Worm (Caenorhabditis elegans) whole organism, L2 larva: ENCODE measurements around the gene C04C3.9.

ENCODE experiments used
- C34F6.9 ChIP-seq: fragments of 150-350 bp; optimal IDR thresholded peaks from 2 replicates; lab custom pipeline; 2014; ENCODE audit warnings: missing biosample characterization, missing genetic modification characterization
- F13H6.1 ChIP-seq: sonication (generic microtip); optimal IDR thresholded peaks from 2 replicates; lab custom pipeline; 2016; ENCODE audit warnings: missing genetic modification characterization, missing compliant biosample characterization
- R02D3.7 ChIP-seq: fragments of 150-350 bp; optimal IDR thresholded peaks from 2 replicates; lab custom pipeline; 2014; ENCODE audit warnings: missing biosample characterization, missing genetic modification characterization
- Y55F3AM.14 ChIP-seq: fragments of 200-800 bp; sonication (Bioruptor generic); optimal IDR thresholded peaks from 2 replicates; lab custom pipeline; 2018; ENCODE audit warnings: mild to moderate bottlenecking, missing genetic modification characterization, missing compliant biosample characterization
- ZK546.5 ChIP-seq: sonication (generic microtip); optimal IDR thresholded peaks from 2 replicates; lab custom pipeline; 2017; ENCODE audit warnings: missing biosample characterization, missing genetic modification characterization
- aly-2 ChIP-seq: fragments of 150-350 bp; optimal IDR thresholded peaks from 2 replicates; lab custom pipeline; 2014; ENCODE audit warnings: missing biosample characterization, missing genetic modification characterization
- ama-1 ChIP-seq: fragments of 150-350 bp; optimal IDR thresholded peaks from 2 replicates; lab custom pipeline; 2018; ENCODE audit warnings: inconsistent platforms
- blmp-1 ChIP-seq: sonication (generic microtip); optimal IDR thresholded peaks from 2 replicates; lab custom pipeline; 2017; ENCODE audit warnings: missing genetic modification characterization, mild to moderate bottlenecking, missing compliant biosample characterization, antibody characterized with exemption, moderate library complexity; ENCODE audit not compliant: insufficient read depth
- ceh-16 ChIP-seq: fragments of 150-350 bp; optimal IDR thresholded peaks from 2 replicates; lab custom pipeline; 2014; ENCODE audit warnings: missing biosample characterization, missing genetic modification characterization
- crh-2 ChIP-seq: sonication (generic microtip); optimal IDR thresholded peaks from 2 replicates; lab custom pipeline; 2017; ENCODE audit warnings: missing biosample characterization, missing genetic modification characterization
- dmd-4 ChIP-seq: sonication (generic microtip); optimal IDR thresholded peaks from 2 replicates; lab custom pipeline; 2017; ENCODE audit warnings: missing biosample characterization, missing genetic modification characterization
- elt-1 ChIP-seq: fragments of 150-350 bp; optimal IDR thresholded peaks from 2 replicates; lab custom pipeline; 2014; ENCODE audit warnings: missing biosample characterization, missing genetic modification characterization
- elt-3 ChIP-seq: sonication (generic microtip); optimal IDR thresholded peaks from 2 replicates; lab custom pipeline; 2017; ENCODE audit warnings: missing biosample characterization, missing genetic modification characterization
- gmeb-1 ChIP-seq: fragments of 150-350 bp; optimal IDR thresholded peaks from 2 replicates; lab custom pipeline; 2014; ENCODE audit warnings: missing biosample characterization, missing genetic modification characterization
- lin-11 ChIP-seq: fragments of 150-350 bp; sonication (generic microtip); optimal IDR thresholded peaks from 2 replicates; lab custom pipeline; 2014; ENCODE audit warnings: missing biosample characterization, missing genetic modification characterization, inconsistent platforms, mixed read lengths
- lin-13 ChIP-seq: fragments of 150-350 bp; optimal IDR thresholded peaks from 2 replicates; lab custom pipeline; 2014; ENCODE audit warnings: missing biosample characterization, missing genetic modification reagents, missing genetic modification characterization
- lin-39 ChIP-seq: fragments of 150-350 bp; optimal IDR thresholded peaks from 2 replicates; lab custom pipeline; 2014; ENCODE audit warnings: missing biosample characterization, missing genetic modification reagents, missing genetic modification characterization
- lsy-2 ChIP-seq, 2 experiments: fragments of 150-350 bp in 1 of 2; sonication (generic microtip) in 1 of 2; optimal IDR thresholded peaks; 2 replicates each; lab custom pipeline; 2014 to 2017; ENCODE audit warnings: missing biosample characterization in 2 of 2, missing genetic modification characterization in 2 of 2
- mab-5 ChIP-seq: fragments of 150-350 bp; optimal IDR thresholded peaks from 2 replicates; lab custom pipeline; 2014; ENCODE audit warnings: missing biosample characterization, missing genetic modification characterization
- mdl-1 ChIP-seq, 2 experiments: fragments of 150-350 bp in 1 of 2; sonication (generic microtip) in 1 of 2; optimal IDR thresholded peaks; 2 replicates each; lab custom pipeline; 2017; ENCODE audit warnings: missing biosample characterization in 2 of 2, missing genetic modification characterization in 2 of 2
- nhr-11 ChIP-seq: fragments of 150-350 bp; optimal IDR thresholded peaks from 2 replicates; lab custom pipeline; 2014; ENCODE audit warnings: missing biosample characterization, missing genetic modification characterization
- nhr-12 ChIP-seq: fragments of 150-350 bp; optimal IDR thresholded peaks from 2 replicates; lab custom pipeline; 2014; ENCODE audit warnings: missing biosample characterization, missing genetic modification characterization
- nhr-129 ChIP-seq: fragments of 150-350 bp; optimal IDR thresholded peaks from 2 replicates; lab custom pipeline; 2014; ENCODE audit warnings: missing biosample characterization, missing genetic modification characterization
- nhr-21 ChIP-seq: fragments of 150-350 bp; optimal IDR thresholded peaks from 2 replicates; lab custom pipeline; 2014; ENCODE audit warnings: missing biosample characterization, missing genetic modification characterization
- nhr-25 ChIP-seq: fragments of 150-350 bp; sonication (generic microtip); optimal IDR thresholded peaks from 3 replicates; lab custom pipeline; 2014; ENCODE audit warnings: missing biosample characterization, missing genetic modification characterization
- nhr-6 ChIP-seq: fragments of 150-350 bp; optimal IDR thresholded peaks from 2 replicates; lab custom pipeline; 2014; ENCODE audit warnings: missing biosample characterization, missing genetic modification characterization
- nhr-77 ChIP-seq: fragments of 150-350 bp; optimal IDR thresholded peaks from 2 replicates; lab custom pipeline; 2014; ENCODE audit warnings: missing biosample characterization, missing genetic modification characterization
- sem-4 ChIP-seq: fragments of 150-350 bp; optimal IDR thresholded peaks from 2 replicates; lab custom pipeline; 2014; ENCODE audit warnings: missing biosample characterization, missing genetic modification reagents, missing genetic modification characterization
- skn-1 ChIP-seq: sonication (generic microtip); optimal IDR thresholded peaks from 2 replicates; lab custom pipeline; 2017; ENCODE audit warnings: missing biosample characterization, missing genetic modification characterization
- sma-3 ChIP-seq: sonication (generic microtip); optimal IDR thresholded peaks from 2 replicates; lab custom pipeline; 2016; ENCODE audit warnings: missing genetic modification reagents, missing genetic modification characterization, missing compliant biosample characterization
- sma-9 ChIP-seq, 2 experiments: fragments of 150-350 bp in 1 of 2; sonication (generic microtip) in 1 of 2; optimal IDR thresholded peaks; 2 replicates each; lab custom pipeline; 2014 to 2016; ENCODE audit warnings: missing genetic modification characterization in 2 of 2, mild to moderate bottlenecking in 1 of 2, missing biosample characterization in 1 of 2, missing compliant biosample characterization in 1 of 2, missing genetic modification reagents in 1 of 2, moderate library complexity in 1 of 2
- snpc-4 ChIP-seq: fragments of 150-350 bp; optimal IDR thresholded peaks from 2 replicates; lab custom pipeline; 2014; ENCODE audit warnings: missing biosample characterization, missing genetic modification characterization
- unc-55 ChIP-seq: fragments of 150-350 bp; sonication (generic microtip); optimal IDR thresholded peaks from 3 replicates; lab custom pipeline; 2014; ENCODE audit warnings: missing biosample characterization, missing genetic modification reagents, missing genetic modification characterization
- unc-62 ChIP-seq: fragments of 150-350 bp; optimal IDR thresholded peaks from 2 replicates; lab custom pipeline; 2014; ENCODE audit warnings: missing biosample characterization, missing genetic modification reagents, missing genetic modification characterization
- zag-1 ChIP-seq: fragments of 150-350 bp; optimal IDR thresholded peaks from 2 replicates; lab custom pipeline; 2014; ENCODE audit warnings: missing biosample characterization, missing genetic modification characterization
- ztf-1 ChIP-seq: fragments of 200-800 bp; sonication (Bioruptor generic); conservative IDR thresholded peaks from 2 replicates; pipeline ENCODE4 v1.3.6; 2022; ENCODE audit warnings: missing genetic modification characterization, missing compliant biosample characterization

C04C3.9 gene

ce11 chrIV:3467128-3467527 lies 38.8 kb upstream of the C04C3.9 start, which contains the start of gene F58E2.3:
Gene F58E2.3 (plus strand): TSS chrIV:3467428.
- no peak for TF ChIP-seq elt-3 (tag; lab: Kevin White, UChicago)
- TF ChIP-seq mab-5 (tag; lab: Kevin White, UChicago) = no peak
- no peak for TF ChIP-seq ZK546.5 (tag; lab: Kevin White, UChicago)
- no peak for TF ChIP-seq dmd-4 (tag; lab: Kevin White, UChicago)
- no peak for TF ChIP-seq lsy-2 (tag; optimal IDR thresholded peaks at IDR 0.05; lab: Kevin White, UChicago)
- TF ChIP-seq, all 48 proteins: peak for 0

ce11 chrIV:3463254-3463653 lies 34.9 kb upstream of the C04C3.9 start, which contains the start of gene F58E2.4:
Gene F58E2.4 (plus strand): TSS chrIV:3463387.
- TF ChIP-seq crh-2 (tag; lab: Kevin White, UChicago) (no peak), nhr-11 (tag; lab: Kevin White, UChicago) (no peak), unc-55 (GFP tag; lab: Kevin White, UChicago) (no peak), nhr-21 (tag; lab: Kevin White, UChicago) (no peak), nhr-12 (tag; lab: Kevin White, UChicago) (no peak), skn-1 (tag; lab: Kevin White, UChicago) (no peak), elt-3 (tag; lab: Kevin White, UChicago) (no peak), sma-3 (GFP tag; lab: Kevin White, UChicago) (no peak), elt-1 (tag; lab: Kevin White, UChicago) (no peak), sem-4 (tag; lab: Kevin White, UChicago) (no peak), mdl-1 (tag; optimal IDR thresholded peaks at IDR 0.05; lab: Kevin White, UChicago) (no peak), ama-1 (lab: Kevin White, UChicago) (no peak), nhr-129 (no peak), F13H6.1 (tag; lab: Kevin White, UChicago) (no peak), ztf-1 (GFP tag; lab: Robert Waterston, UW) (no peak), unc-62 (GFP tag; lab: Kevin White, UChicago) (no peak), blmp-1 (no peak)

ce11 chrIV:3453346-3453745 lies 25.0 kb upstream of the C04C3.9 start, which contains the start of gene srz-23:
Gene srz-23 (plus strand): TSS chrIV:3453608.
- TF ChIP-seq blmp-1 (no peak), ama-1 (lab: Kevin White, UChicago) (no peak), elt-1 (tag; lab: Kevin White, UChicago) (no peak), lin-39 (no peak), unc-55 (GFP tag; lab: Kevin White, UChicago) (no peak), unc-62 (GFP tag; lab: Kevin White, UChicago) (no peak), zag-1 (tag; lab: Kevin White, UChicago) (no peak), lin-11 (tag; lab: Kevin White, UChicago) (no peak), aly-2 (tag; lab: Kevin White, UChicago) (no peak), nhr-6 (tag; lab: Kevin White, UChicago) (no peak), dmd-4 (tag; lab: Kevin White, UChicago) (no peak), skn-1 (tag; lab: Kevin White, UChicago) (no peak), lin-13 (GFP tag; lab: Kevin White, UChicago) (no peak), ZK546.5 (tag; lab: Kevin White, UChicago) (no peak), snpc-4 (no peak), Y55F3AM.14 (GFP tag; lab: Kevin White, UChicago) (no peak), sma-9 (GFP tag; optimal IDR thresholded peaks at IDR 0.05; lab: Kevin White, UChicago) (no peak), sma-9 (tag; optimal IDR thresholded peaks at IDR 0.05; lab: Kevin White, UChicago) (no peak), mab-5 (tag; lab: Kevin White, UChicago) (no peak), sem-4 (tag; lab: Kevin White, UChicago) (no peak), C34F6.9 (no peak)

ce11 chrIV:3452516-3452915 lies 24.2 kb upstream of the C04C3.9 start:
- TF ChIP-seq gmeb-1 (tag; lab: Kevin White, UChicago) (no peak), ceh-16 (tag; lab: Kevin White, UChicago) (no peak), nhr-77 (no peak), R02D3.7 (tag; lab: Kevin White, UChicago) (no peak), F13H6.1 (tag; lab: Kevin White, UChicago) (no peak), nhr-6 (tag; lab: Kevin White, UChicago) (no peak), snpc-4 (no peak), unc-55 (GFP tag; lab: Kevin White, UChicago) (no peak), mdl-1 (tag; optimal IDR thresholded peaks at IDR 0.05; lab: Kevin White, UChicago) (no peak), blmp-1 (no peak), ama-1 (lab: Kevin White, UChicago) (no peak), crh-2 (tag; lab: Kevin White, UChicago) (no peak), nhr-25 (tag; lab: Kevin White, UChicago) (no peak), nhr-12 (tag; lab: Kevin White, UChicago) (no peak), ztf-1 (GFP tag; lab: Robert Waterston, UW) (no peak)
